Worm (Caenorhabditis elegans) whole organism, young adult: ENCODE data around the gene Y62F5A.9.
A peak's percentile ranks its signal among the peaks of the same experiment; 100 is the strongest.

Experiments used
- Y53G8AR.9 ChIP-seq: fragments of 200-800 bp; sonication (Bioruptor generic); conservative IDR thresholded peaks from 2 replicates; pipeline ENCODE4 v1.3.6; 2022; ENCODE audit warnings: missing genetic modification reagents, missing genetic modification characterization, missing compliant biosample characterization
- Y56A3A.18 ChIP-seq: fragments of 200-800 bp; sonication (Bioruptor generic); IDR thresholded peaks from 2 replicates; pipeline ENCODE4 v1.3.6; 2022; ENCODE audit warnings: missing genetic modification reagents, missing genetic modification characterization, missing compliant biosample characterization
- athp-1 ChIP-seq: sonication (generic microtip); optimal IDR thresholded peaks from 2 replicates; lab custom pipeline; 2017; ENCODE audit warnings: mild to moderate bottlenecking, missing genetic modification characterization, missing compliant biosample characterization
- bed-2 ChIP-seq: fragments of 200-800 bp; sonication (Bioruptor generic); IDR thresholded peaks from 2 replicates; pipeline ENCODE4 v1.3.6; 2022; ENCODE audit warnings: missing genetic modification reagents, missing genetic modification characterization, missing compliant biosample characterization
- ccch-3 ChIP-seq: fragments of 200-800 bp; sonication (Bioruptor generic); optimal IDR thresholded peaks from 2 replicates; lab custom pipeline; 2018; ENCODE audit warnings: mild to moderate bottlenecking, missing genetic modification characterization, missing compliant biosample characterization
- ceh-91 ChIP-seq: fragments of 200-800 bp; sonication (Bioruptor generic); IDR thresholded peaks from 2 replicates; pipeline ENCODE4 v1.3.6; 2022; ENCODE audit warnings: missing genetic modification reagents, missing genetic modification characterization, missing compliant biosample characterization
- die-1 ChIP-seq: sonication (generic microtip); optimal IDR thresholded peaks from 2 replicates; lab custom pipeline; 2016; ENCODE audit warnings: missing genotype, mild to moderate bottlenecking, missing genetic modification characterization, missing compliant biosample characterization
- hmg-1.2 ChIP-seq: fragments of 200-800 bp; sonication (Bioruptor generic); IDR thresholded peaks from 2 replicates; pipeline ENCODE4 v1.3.6; 2022; ENCODE audit warnings: missing genetic modification reagents, missing genetic modification characterization, missing compliant biosample characterization
- mcd-1 ChIP-seq: fragments of 200-800 bp; sonication (Bioruptor generic); IDR thresholded peaks from 2 replicates; pipeline ENCODE4 v1.3.6; 2022; ENCODE audit warnings: missing genetic modification reagents, missing genetic modification characterization, missing compliant biosample characterization
- nfya-2 ChIP-seq: fragments of 200-800 bp; sonication (Bioruptor generic); IDR thresholded peaks from 2 replicates; pipeline ENCODE4 v1.3.6; 2022; ENCODE audit warnings: missing genetic modification reagents, missing genetic modification characterization, missing compliant biosample characterization
- pbrm-1 ChIP-seq: fragments of 200-800 bp; sonication (Bioruptor generic); IDR thresholded peaks from 2 replicates; pipeline ENCODE4 v1.3.6; 2022; ENCODE audit warnings: missing genetic modification reagents, missing genetic modification characterization, missing compliant biosample characterization
- sdz-38 ChIP-seq: sonication (generic microtip); optimal IDR thresholded peaks from 2 replicates; lab custom pipeline; 2016; ENCODE audit warnings: missing genotype, missing genetic modification characterization, missing compliant biosample characterization
- somi-1 ChIP-seq: fragments of 200-800 bp; sonication (Bioruptor generic); optimal IDR thresholded peaks from 2 replicates; lab custom pipeline; 2018; ENCODE audit warnings: mild to moderate bottlenecking, missing genetic modification characterization, missing compliant biosample characterization
- sptf-2 ChIP-seq: fragments of 200-800 bp; sonication (Bioruptor generic); optimal IDR thresholded peaks from 2 replicates; lab custom pipeline; 2018; ENCODE audit warnings: mild to moderate bottlenecking, missing genetic modification characterization, missing compliant biosample characterization
- tbp1 ChIP-seq: fragments of 200-800 bp; sonication (Bioruptor generic); optimal IDR thresholded peaks from 2 replicates; lab custom pipeline; 2018; ENCODE audit warnings: mild to moderate bottlenecking, missing genetic modification characterization, missing compliant biosample characterization
- tlf-1 ChIP-seq: fragments of 200-800 bp; sonication (Bioruptor generic); optimal IDR thresholded peaks from 2 replicates; lab custom pipeline; 2018; ENCODE audit warnings: mild to moderate bottlenecking, missing genetic modification characterization, missing compliant biosample characterization
- ztf-3 ChIP-seq: fragments of 200-800 bp; sonication (Bioruptor generic); optimal IDR thresholded peaks from 2 replicates; lab custom pipeline; 2018; ENCODE audit warnings: mild to moderate bottlenecking, missing genetic modification characterization, missing compliant biosample characterization

Gene Y62F5A.9

ce11 chrII:11487999-11488398, 50.6 kb downstream of the Y62F5A.9 start, which contains the start of gene B0334.13 (continued):
- TF ChIP-seq pbrm-1 (GFP tag; lab: Robert Waterston, UW) (no peak), tlf-1 (no peak), Y56A3A.18 (GFP tag; lab: Robert Waterston, UW) (no peak), nfya-2 (GFP tag; lab: Robert Waterston, UW) (no peak), ccch-3 (no peak)

- no peak for TF ChIP-seq Y53G8AR.9
- peak; percentile 47; the same call in 1 of the 2 replicates for TF ChIP-seq hmg-1.2 (GFP tag; lab: Robert Waterston, UW)
- TF ChIP-seq somi-1 (GFP tag; lab: Kevin White, UChicago), result no peak
- TF ChIP-seq ztf-3 (GFP tag; lab: Kevin White, UChicago), result no peak
- no peak for TF ChIP-seq sptf-2
- TF ChIP-seq, all 124 proteins: peak for 1
These were observed 51.9 kb downstream of the Y62F5A.9 start, which contains the start of gene ttr-18 for ce11 chrII:11486698-11487234. Gene ttr-18, minus strand, starts transcription at chrII:11486748.

ce11 chrII:11485200-11485599, 53.4 kb downstream of the Y62F5A.9 start, which contains the start of gene twk-5:
Gene twk-5, minus strand, starts transcription at chrII:11485300.
- TF ChIP-seq sdz-38 (tag; lab: Kevin White, UChicago), result no peak
- TF ChIP-seq Y53G8AR.9, result no peak
- no peak for TF ChIP-seq mcd-1
- TF ChIP-seq die-1 (tag; lab: Kevin White, UChicago), result no peak
- TF ChIP-seq bed-2 (GFP tag; lab: Robert Waterston, UW), result no peak
- no peak for TF ChIP-seq ccch-3
- TF ChIP-seq ceh-91, result no peak
- no peak for TF ChIP-seq athp-1 (tag; lab: Kevin White, UChicago)
- TF ChIP-seq tbp1 (GFP tag; lab: Kevin White, UChicago), result no peak
